Fruit fly (Drosophila melanogaster) whole organism, embryonic: ENCODE results near the gene CG8312.
A peak's percentile ranks its signal among the peaks of the same experiment; 100 is the strongest.

Source experiments
- ATbp ChIP-seq: fragments of 200-800 bp; sonication (Bioruptor generic); optimal IDR thresholded peaks from 2 replicates; lab custom pipeline; 2017; ENCODE audit warnings: missing biosample characterization, mild to moderate bottlenecking, missing genetic modification characterization, missing genetic modification reagents
- Awh ChIP-seq: fragments of 200-800 bp; sonication (Bioruptor generic); IDR thresholded peaks from 2 replicates; pipeline ENCODE4, ENCODE4 v1.3.6; 2022; ENCODE audit warnings: missing biosample characterization, missing genetic modification characterization
- BtbVII ChIP-seq: fragments of 200-800 bp; sonication (Bioruptor generic); optimal IDR thresholded peaks from 3 replicates; lab custom pipeline; 2017; ENCODE audit warnings: missing biosample characterization, mild to moderate bottlenecking, missing genetic modification characterization
- CG10959 ChIP-seq: fragments of 200-800 bp; sonication (Bioruptor generic); IDR thresholded peaks from 2 replicates; pipeline ENCODE4 v1.3.6; 2022; ENCODE audit warnings: missing biosample characterization, missing genetic modification characterization
- CG12391 ChIP-seq: fragments of 200-800 bp; sonication (Bioruptor generic); optimal IDR thresholded peaks from 3 replicates; lab custom pipeline; 2018; ENCODE audit warnings: missing biosample characterization, mild to moderate bottlenecking, missing genetic modification characterization, moderate library complexity
- CG14710 ChIP-seq: fragments of 200-800 bp; sonication (Bioruptor generic); optimal IDR thresholded peaks from 3 replicates; lab custom pipeline; 2019; ENCODE audit warnings: missing biosample characterization, mild to moderate bottlenecking, missing genetic modification characterization, moderate library complexity
- CG15073 ChIP-seq: fragments of 200-800 bp; sonication (Bioruptor generic); optimal IDR thresholded peaks from 2 replicates; lab custom pipeline; 2016; ENCODE audit warnings: missing biosample characterization, missing genetic modification characterization
- CG15601 ChIP-seq: fragments of 200-800 bp; sonication (Bioruptor generic); optimal IDR thresholded peaks from 3 replicates; lab custom pipeline; 2019; ENCODE audit warnings: missing biosample characterization, mild to moderate bottlenecking, missing genetic modification characterization, moderate library complexity
- CG15696 ChIP-seq: fragments of 200-800 bp; sonication (Bioruptor generic); optimal IDR thresholded peaks from 2 replicates; lab custom pipeline; 2019; ENCODE audit warnings: missing biosample characterization, mild to moderate bottlenecking, missing genetic modification characterization, moderate library complexity
- CG17568 ChIP-seq: fragments of 200-800 bp; sonication (Bioruptor generic); optimal IDR thresholded peaks from 2 replicates; lab custom pipeline; 2018; ENCODE audit warnings: missing biosample characterization, mild to moderate bottlenecking, missing genetic modification characterization, moderate library complexity
- CG2678 ChIP-seq: fragments of 200-800 bp; sonication (Bioruptor generic); optimal IDR thresholded peaks from 3 replicates; lab custom pipeline; 2019; ENCODE audit warnings: missing biosample characterization, mild to moderate bottlenecking, missing genetic modification characterization, moderate library complexity
- CG2712 ChIP-seq: fragments of 200-800 bp; optimal IDR thresholded peaks from 3 replicates; lab custom pipeline; 2019; ENCODE audit warnings: missing biosample characterization, mild to moderate bottlenecking, missing genetic modification characterization, moderate library complexity
- CG3838 ChIP-seq: fragments of 200-800 bp; sonication (Bioruptor generic); optimal IDR thresholded peaks from 3 replicates; lab custom pipeline; 2016; ENCODE audit warnings: missing biosample characterization, missing genetic modification characterization
- CG4424 ChIP-seq: fragments of 200-800 bp; sonication (Bioruptor generic); optimal IDR thresholded peaks from 3 replicates; lab custom pipeline; 2016; ENCODE audit warnings: missing biosample characterization, missing genetic modification characterization
- CG4707 ChIP-seq: fragments of 200-800 bp; sonication (Bioruptor generic); optimal IDR thresholded peaks from 2 replicates; lab custom pipeline; 2018; ENCODE audit warnings: missing biosample characterization, mild to moderate bottlenecking, missing genetic modification characterization, moderate library complexity
- CG4820 ChIP-seq: fragments of 200-800 bp; sonication (Bioruptor generic); optimal IDR thresholded peaks from 3 replicates; lab custom pipeline; 2016; ENCODE audit warnings: missing biosample characterization, missing genetic modification characterization
- CG5180 ChIP-seq: fragments of 200-800 bp; sonication (Bioruptor generic); optimal IDR thresholded peaks from 3 replicates; lab custom pipeline; 2017; ENCODE audit warnings: missing biosample characterization, missing genetic modification characterization, mild to moderate bottlenecking, moderate library complexity, missing genetic modification reagents
- CG6654 ChIP-seq: fragments of 200-800 bp; sonication (Bioruptor generic); optimal IDR thresholded peaks from 2 replicates; lab custom pipeline; 2017; ENCODE audit warnings: missing biosample characterization, mild to moderate bottlenecking, missing genetic modification characterization
- CG7987 ChIP-seq: fragments of 200-800 bp; sonication (Bioruptor generic); optimal IDR thresholded peaks from 2 replicates; lab custom pipeline; 2018; ENCODE audit warnings: missing biosample characterization, mild to moderate bottlenecking, missing genetic modification characterization, moderate library complexity
- CG8290 ChIP-seq, 3 experiments: fragments of 200-800 bp; sonication (Bioruptor generic); optimal IDR thresholded peaks; 2 replicates each; lab custom pipeline; 2016 to 2019; ENCODE audit warnings: missing biosample characterization in 3 of 3, missing genetic modification characterization in 3 of 3, mild to moderate bottlenecking in 2 of 3, moderate library complexity in 1 of 3
- CG8924 ChIP-seq: fragments of 200-800 bp; optimal IDR thresholded peaks from 3 replicates; lab custom pipeline; 2019; ENCODE audit warnings: missing biosample characterization, mild to moderate bottlenecking, missing genetic modification characterization, moderate library complexity
- CG9437 ChIP-seq: fragments of 200-800 bp; sonication (Bioruptor generic); optimal IDR thresholded peaks from 2 replicates; lab custom pipeline; 2018; ENCODE audit warnings: missing biosample characterization, mild to moderate bottlenecking, missing genetic modification characterization
- D ChIP-seq, 2 experiments: fragments of 200-800 bp in 1 of 2; fragments of >200 bp in 1 of 2; sonication (Bioruptor generic) in 1 of 2; optimal IDR thresholded peaks; 2 replicates in 1 of 2; 3 replicates in 1 of 2; lab custom pipeline; 2017; ENCODE audit warnings: mild to moderate bottlenecking in 1 of 2, missing biosample characterization in 1 of 2, missing genetic modification characterization in 1 of 2, missing genetic modification reagents in 1 of 2
- D19A ChIP-seq: fragments of 200-800 bp; optimal IDR thresholded peaks from 3 replicates; lab custom pipeline; 2019; ENCODE audit warnings: missing biosample characterization, mild to moderate bottlenecking, missing genetic modification characterization, moderate library complexity
- ERR ChIP-seq: fragments of 200-800 bp; sonication (Bioruptor generic); optimal IDR thresholded peaks from 2 replicates; lab custom pipeline; 2016; ENCODE audit warnings: missing biosample characterization, missing genetic modification characterization
- Fer1 ChIP-seq: fragments of 200-800 bp; sonication (Bioruptor generic); optimal IDR thresholded peaks from 2 replicates; lab custom pipeline; 2017; ENCODE audit warnings: missing biosample characterization, mild to moderate bottlenecking, missing genetic modification characterization
- Fer3 ChIP-seq: fragments of 200-800 bp; sonication (Bioruptor generic); optimal IDR thresholded peaks from 2 replicates; lab custom pipeline; 2018; ENCODE audit warnings: missing biosample characterization, mild to moderate bottlenecking, missing genetic modification characterization, moderate library complexity
- HHEX ChIP-seq: fragments of 200-800 bp; sonication (Bioruptor generic); optimal IDR thresholded peaks from 3 replicates; lab custom pipeline; 2017; ENCODE audit warnings: missing biosample characterization, mild to moderate bottlenecking, missing genetic modification characterization, missing genetic modification reagents
- Med ChIP-seq: fragments of 200-800 bp; sonication (Bioruptor generic); peaks from one replicate; lab custom pipeline; 2016; ENCODE audit warnings: missing biosample characterization, missing genetic modification characterization, mild to moderate bottlenecking, inconsistent platforms, moderate library complexity
- PHDP ChIP-seq: fragments of 200-800 bp; sonication (Bioruptor generic); optimal IDR thresholded peaks from 3 replicates; lab custom pipeline; 2018; ENCODE audit warnings: missing biosample characterization, mild to moderate bottlenecking, missing genetic modification characterization, moderate library complexity
- Tbp ChIP-seq: fragments of >200 bp; optimal IDR thresholded peaks from 2 replicates; lab custom pipeline; 2018; ENCODE audit warnings: missing biosample characterization, missing genetic modification characterization
- ash1 ChIP-seq: fragments of 200-800 bp; sonication (Bioruptor generic); optimal IDR thresholded peaks from 2 replicates; lab custom pipeline; 2018; ENCODE audit warnings: missing biosample characterization, mild to moderate bottlenecking, missing genetic modification characterization
- bsh ChIP-seq, 2 experiments: fragments of 200-800 bp; sonication (Bioruptor generic); optimal IDR thresholded peaks; 2 replicates each; lab custom pipeline; 2017 to 2018; ENCODE audit warnings: mild to moderate bottlenecking in 2 of 2, missing biosample characterization in 2 of 2, missing genetic modification characterization in 2 of 2, moderate library complexity in 1 of 2
- cg ChIP-seq: fragments of 200-800 bp; sonication (Bioruptor generic); optimal IDR thresholded peaks from 3 replicates; lab custom pipeline; 2019; ENCODE audit warnings: missing biosample characterization, mild to moderate bottlenecking, missing genetic modification characterization, moderate library complexity
- dmrt99B ChIP-seq: fragments of 200-800 bp; sonication (Bioruptor generic); optimal IDR thresholded peaks from 2 replicates; lab custom pipeline; 2018; ENCODE audit warnings: missing biosample characterization, mild to moderate bottlenecking, missing genetic modification characterization, moderate library complexity
- fu2 ChIP-seq: fragments of 200-800 bp; sonication (Bioruptor generic); optimal IDR thresholded peaks from 2 replicates; lab custom pipeline; 2016; ENCODE audit warnings: missing biosample characterization, missing genetic modification characterization
- grau ChIP-seq: fragments of 200-800 bp; optimal IDR thresholded peaks from 3 replicates; lab custom pipeline; 2019; ENCODE audit warnings: missing biosample characterization, mild to moderate bottlenecking, missing genetic modification characterization, moderate library complexity
- ind ChIP-seq: fragments of 200-800 bp; sonication (Bioruptor generic); optimal IDR thresholded peaks from 3 replicates; lab custom pipeline; 2016; ENCODE audit warnings: missing biosample characterization, missing genetic modification characterization
- kah ChIP-seq: fragments of 200-800 bp; sonication (Bioruptor generic); optimal IDR thresholded peaks from 2 replicates; lab custom pipeline; 2018; ENCODE audit warnings: missing biosample characterization, mild to moderate bottlenecking, missing genetic modification characterization
- lab ChIP-seq: fragments of 200-800 bp; sonication (Bioruptor generic); optimal IDR thresholded peaks from 3 replicates; lab custom pipeline; 2017; ENCODE audit warnings: missing biosample characterization, missing genetic modification characterization, mild to moderate bottlenecking, moderate library complexity, missing genetic modification reagents
- lbe ChIP-seq: fragments of 200-800 bp; sonication (Bioruptor generic); optimal IDR thresholded peaks from 2 replicates; lab custom pipeline; 2016; ENCODE audit warnings: missing biosample characterization, mild to moderate bottlenecking, missing genetic modification characterization
- nerfin-1 ChIP-seq: fragments of 200-800 bp; sonication (Bioruptor generic); optimal IDR thresholded peaks from 3 replicates; lab custom pipeline; 2019; ENCODE audit warnings: missing biosample characterization, mild to moderate bottlenecking, missing genetic modification characterization, moderate library complexity
- nom ChIP-seq: fragments of 200-800 bp; sonication (Bioruptor generic); optimal IDR thresholded peaks from 2 replicates; lab custom pipeline; 2017; ENCODE audit warnings: missing biosample characterization, missing genetic modification characterization, mild to moderate bottlenecking, moderate library complexity, missing genetic modification reagents
- oc ChIP-seq: fragments of 200-800 bp; sonication (Bioruptor generic); optimal IDR thresholded peaks from 2 replicates; lab custom pipeline; 2018; ENCODE audit warnings: missing biosample characterization, mild to moderate bottlenecking, missing genetic modification characterization, moderate library complexity
- sim ChIP-seq: fragments of 200-800 bp; sonication (Bioruptor generic); IDR thresholded peaks from 2 replicates; pipeline ENCODE4 v1.3.6; 2022; ENCODE audit warnings: missing biosample characterization, missing genetic modification characterization
- twi ChIP-seq: fragments of 200-800 bp; optimal IDR thresholded peaks from 2 replicates; lab custom pipeline; 2019; ENCODE audit warnings: missing biosample characterization, mild to moderate bottlenecking, missing genetic modification characterization, moderate library complexity
- yki ChIP-seq: fragments of >200 bp; optimal IDR thresholded peaks from 3 replicates; lab custom pipeline; 2018

The CG8312 gene

dm6 chr3R:9550265-9551012 lies 40.7 kb upstream of the CG8312 start (continued):
- TF ChIP-seq Tbp (peak; percentile 44), oc (tag; lab: Kevin White, UChicago) (peak; percentile 50), ERR (GFP tag; lab: Kevin White, UChicago) (peak; percentile 29), CG17568 (GFP tag; lab: Kevin White, UChicago) (peak; percentile 22), fu2 (no peak), Awh (GFP tag; lab: Robert Waterston, UW) (no peak), CG15696 (peak; percentile 22), CG4707 (GFP tag; lab: Kevin White, UChicago) (no peak), ash1 (GFP tag; lab: Kevin White, UChicago) (peak; percentile 37), CG4424 (GFP tag; lab: Kevin White, UChicago) (no peak), D (optimal IDR thresholded peaks at IDR 0.05; lab: Kevin White, UChicago) (no peak), D (GFP tag; optimal IDR thresholded peaks at IDR 0.05; lab: Kevin White, UChicago) (no peak), CG9437 (GFP tag; lab: Kevin White, UChicago) (peak; percentile 12), CG15601 (tag; lab: Kevin White, UChicago) (peak; percentile 52), CG5180 (GFP tag; lab: Kevin White, UChicago) (peak; percentile 40), twi (tag; lab: Kevin White, UChicago) (peak; percentile 22), nom (peak; percentile 62), CG12391 (peak; percentile 8), D19A (tag; lab: Kevin White, UChicago) (peak; percentile 63), dmrt99B (tag; lab: Kevin White, UChicago) (peak; percentile 1), ind (GFP tag; lab: Kevin White, UChicago) (no peak), ATbp (GFP tag; lab: Kevin White, UChicago) (peak; percentile 27), CG15073 (GFP tag; lab: Kevin White, UChicago) (no peak), BtbVII (GFP tag; lab: Kevin White, UChicago) (no peak), bsh (GFP tag; optimal IDR thresholded peaks at IDR 0.05; lab: Kevin White, UChicago) (peak in 1 of 2 experiments; percentile 16), CG2678 (tag; lab: Kevin White, UChicago) (peak; percentile 13), Fer1 (GFP tag; lab: Kevin White, UChicago) (peak; percentile 26), CG14710 (tag; lab: Kevin White, UChicago) (peak; percentile 14), CG4820 (GFP tag; lab: Kevin White, UChicago) (no peak), CG10959 (GFP tag; lab: Robert Waterston, UW) (no peak), CG2712 (peak; percentile 16), Med (peak; percentile 66), kah (peak; percentile 1), CG8290 (GFP tag; optimal IDR thresholded peaks at IDR 0.05; lab: Kevin White, UChicago) (no peak), CG8290 (tag; optimal IDR thresholded peaks at IDR 0.05; lab: Kevin White, UChicago) (peak in 1 of 2 experiments; percentile 12), sim (GFP tag; lab: Robert Waterston, UW) (no peak), PHDP (peak; percentile 1), lab (GFP tag; lab: Kevin White, UChicago) (peak; percentile 36), CG3838 (no peak), HHEX (GFP tag; lab: Kevin White, UChicago) (no peak), grau (tag; lab: Kevin White, UChicago) (no peak), CG6654 (GFP tag; lab: Kevin White, UChicago) (no peak), cg (GFP tag; lab: Kevin White, UChicago) (peak; percentile 95), Fer3 (tag; lab: Kevin White, UChicago) (no peak), CG7987 (GFP tag; lab: Kevin White, UChicago) (peak; percentile 21), nerfin-1 (tag; lab: Kevin White, UChicago) (peak; percentile 25), lbe (GFP tag; lab: Kevin White, UChicago) (peak; percentile 12), yki (lab: Kevin White, UChicago) (peak; percentile 96), CG8924 (tag; lab: Kevin White, UChicago) (no peak)
